Worm (Caenorhabditis elegans) whole organism, mixed stage, embryonic: Measurements from ENCODE around the gene panl-3.

Experiments
- M03D4.4 ChIP-seq: sonication (generic microtip); optimal IDR thresholded peaks from 2 replicates; lab custom pipeline; 2017; ENCODE audit warnings: mild to moderate bottlenecking, missing genetic modification characterization, missing compliant biosample characterization
- bed-3 ChIP-seq: fragments of 200-800 bp; sonication (Bioruptor generic); optimal IDR thresholded peaks from 3 replicates; lab custom pipeline; 2018; ENCODE audit warnings: mild to moderate bottlenecking, missing genetic modification characterization, moderate library complexity, missing compliant biosample characterization
- ceh-39 ChIP-seq: fragments of 150-350 bp; optimal IDR thresholded peaks from 2 replicates; lab custom pipeline; 2014; ENCODE audit warnings: missing biosample characterization, missing genetic modification characterization
- ceh-43 ChIP-seq: fragments of 200-800 bp; sonication (Bioruptor generic); optimal IDR thresholded peaks from 2 replicates; lab custom pipeline; 2018; ENCODE audit warnings: mild to moderate bottlenecking, missing genetic modification characterization, moderate library complexity, missing compliant biosample characterization
- ceh-83 ChIP-seq: fragments of 200-800 bp; sonication (Bioruptor generic); optimal IDR thresholded peaks from 2 replicates; lab custom pipeline; 2018; ENCODE audit warnings: mild to moderate bottlenecking, missing genetic modification characterization, missing compliant biosample characterization
- ces-1 ChIP-seq: fragments of 150-350 bp; optimal IDR thresholded peaks from 2 replicates; lab custom pipeline; 2014; ENCODE audit warnings: missing biosample characterization, missing genetic modification reagents, missing genetic modification characterization
- cnd-1 ChIP-seq: fragments of 200-800 bp; sonication (Bioruptor generic); optimal IDR thresholded peaks from 2 replicates; lab custom pipeline; 2018; ENCODE audit warnings: mild to moderate bottlenecking, missing genetic modification characterization, missing compliant biosample characterization
- drap-1 ChIP-seq: fragments of 200-800 bp; sonication (Bioruptor generic); optimal IDR thresholded peaks from 3 replicates; lab custom pipeline; 2018; ENCODE audit warnings: mild to moderate bottlenecking, missing genetic modification characterization, missing compliant biosample characterization
- elt-1 ChIP-seq: sonication (generic microtip); optimal IDR thresholded peaks from 2 replicates; lab custom pipeline; 2017; ENCODE audit warnings: missing genetic modification characterization, mild to moderate bottlenecking, missing compliant biosample characterization, antibody characterized with exemption, moderate library complexity, borderline replicate concordance; ENCODE audit not compliant: insufficient read depth
- elt-3 ChIP-seq: fragments of 150-350 bp; optimal IDR thresholded peaks from 2 replicates; lab custom pipeline; 2014; ENCODE audit warnings: missing biosample characterization, missing genetic modification characterization
- ham-2 ChIP-seq: fragments of 200-800 bp; sonication (Bioruptor generic); optimal IDR thresholded peaks from 2 replicates; lab custom pipeline; 2018; ENCODE audit warnings: mild to moderate bottlenecking, missing genetic modification characterization, missing compliant biosample characterization
- hlh-1 ChIP-seq: fragments of 150-350 bp; optimal IDR thresholded peaks from 2 replicates; lab custom pipeline; 2014; ENCODE audit warnings: missing biosample characterization, missing genetic modification reagents, missing genetic modification characterization
- lin-13 ChIP-seq: fragments of 150-350 bp; optimal IDR thresholded peaks from 2 replicates; lab custom pipeline; 2014; ENCODE audit warnings: missing biosample characterization, missing genetic modification characterization
- lin-32 ChIP-seq: fragments of 200-800 bp; sonication (Bioruptor generic); optimal IDR thresholded peaks from 2 replicates; lab custom pipeline; 2018; ENCODE audit warnings: mild to moderate bottlenecking, missing genetic modification characterization, missing compliant biosample characterization
- lsy-2 ChIP-seq: fragments of 150-350 bp; optimal IDR thresholded peaks from 2 replicates; lab custom pipeline; 2014; ENCODE audit warnings: missing biosample characterization, missing genetic modification characterization
- mab-5 ChIP-seq: fragments of 150-350 bp; optimal IDR thresholded peaks from 2 replicates; lab custom pipeline; 2014; ENCODE audit warnings: missing biosample characterization, missing genetic modification characterization
- mls-2 ChIP-seq: sonication (generic microtip); optimal IDR thresholded peaks from 2 replicates; lab custom pipeline; 2016; ENCODE audit warnings: mild to moderate bottlenecking, missing genetic modification characterization, moderate library complexity, missing compliant biosample characterization
- nhr-12 ChIP-seq: fragments of 150-350 bp; optimal IDR thresholded peaks from 2 replicates; lab custom pipeline; 2014; ENCODE audit warnings: missing biosample characterization, missing genetic modification characterization
- nhr-2 ChIP-seq: fragments of 150-350 bp; optimal IDR thresholded peaks from 2 replicates; lab custom pipeline; 2014; ENCODE audit warnings: missing biosample characterization, missing genetic modification characterization
- nhr-237 ChIP-seq: fragments of 150-350 bp; optimal IDR thresholded peaks from 2 replicates; lab custom pipeline; 2014; ENCODE audit warnings: missing biosample characterization, missing genetic modification characterization
- nhr-28 ChIP-seq: fragments of 150-350 bp; optimal IDR thresholded peaks from 2 replicates; lab custom pipeline; 2014; ENCODE audit warnings: missing biosample characterization, missing genetic modification characterization
- nhr-76 ChIP-seq: sonication (generic microtip); optimal IDR thresholded peaks from 2 replicates; lab custom pipeline; 2017; ENCODE audit warnings: missing biosample characterization, missing genetic modification characterization
- pha-4 ChIP-seq: fragments of 150-350 bp; optimal IDR thresholded peaks from 2 replicates; lab custom pipeline; 2018; ENCODE audit warnings: missing biosample characterization, missing genetic modification reagents, missing genetic modification characterization
- sem-2 ChIP-seq: fragments of 200-800 bp; sonication (Bioruptor generic); optimal IDR thresholded peaks from 2 replicates; lab custom pipeline; 2018; ENCODE audit warnings: mild to moderate bottlenecking, missing genetic modification characterization, missing compliant biosample characterization
- snpc-4 ChIP-seq: fragments of 150-350 bp; optimal IDR thresholded peaks from 2 replicates; lab custom pipeline; 2014; ENCODE audit warnings: missing biosample characterization, missing genetic modification characterization
- sptf-1 ChIP-seq: sonication (generic microtip); optimal IDR thresholded peaks from 2 replicates; lab custom pipeline; 2017; ENCODE audit warnings: mild to moderate bottlenecking, missing genetic modification characterization, moderate library complexity, missing compliant biosample characterization
- tbx-8 ChIP-seq: fragments of 200-800 bp; sonication (Bioruptor generic); optimal IDR thresholded peaks from 2 replicates; lab custom pipeline; 2018; ENCODE audit warnings: mild to moderate bottlenecking, missing genetic modification characterization, moderate library complexity, missing compliant biosample characterization
- unc-120 ChIP-seq: sonication (generic microtip); optimal IDR thresholded peaks from 2 replicates; lab custom pipeline; 2017; ENCODE audit warnings: missing genetic modification characterization, missing compliant biosample characterization; ENCODE audit not compliant: poor library complexity, severe bottlenecking
- unc-39 ChIP-seq: fragments of 150-350 bp; optimal IDR thresholded peaks from 2 replicates; lab custom pipeline; 2014; ENCODE audit warnings: missing biosample characterization, missing genetic modification characterization
- unc-62 ChIP-seq: fragments of 150-350 bp; optimal IDR thresholded peaks from 2 replicates; lab custom pipeline; 2014; ENCODE audit warnings: missing biosample characterization, missing genetic modification reagents, missing genetic modification characterization
- zip-8 ChIP-seq: fragments of 150-350 bp; optimal IDR thresholded peaks from 2 replicates; lab custom pipeline; 2014; ENCODE audit warnings: missing biosample characterization, missing genetic modification characterization
- ztf-11 ChIP-seq: fragments of 150-350 bp; optimal IDR thresholded peaks from 2 replicates; lab custom pipeline; 2014; ENCODE audit warnings: missing biosample characterization, missing genetic modification characterization

panl-3 gene

DNA sequence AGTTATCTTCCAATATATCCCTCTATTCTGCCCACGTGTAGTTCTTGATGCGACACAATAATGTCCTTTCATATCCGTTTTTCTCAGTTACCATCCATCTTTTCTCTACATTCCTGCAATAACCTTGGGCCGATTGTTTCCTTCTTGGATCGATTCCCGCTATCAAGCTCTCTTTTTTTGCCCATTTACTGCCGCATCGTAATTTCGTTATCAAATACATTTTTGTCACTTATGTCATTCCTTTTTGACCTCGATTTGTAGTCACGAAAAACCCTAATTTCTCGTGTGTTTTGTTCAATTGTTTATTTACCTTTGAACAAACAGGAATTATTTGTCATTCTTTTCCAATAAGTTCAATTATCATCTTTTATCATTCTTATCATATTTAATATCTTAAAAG, 31.1 kb downstream of the panl-3 start:
- no peak for TF ChIP-seq sem-2 (GFP tag; lab: Kevin White, UChicago)
- no peak for TF ChIP-seq lin-32 (GFP tag; lab: Kevin White, UChicago)
- TF ChIP-seq unc-39 (tag; lab: Kevin White, UChicago), result no peak
- TF ChIP-seq unc-62 (GFP tag; lab: Kevin White, UChicago), result no peak
- TF ChIP-seq lin-13 (tag; lab: Kevin White, UChicago), result no peak
- no peak for TF ChIP-seq drap-1 (GFP tag; lab: Kevin White, UChicago)
- TF ChIP-seq ham-2 (GFP tag; lab: Kevin White, UChicago), result no peak
- no peak for TF ChIP-seq nhr-28
- no peak for TF ChIP-seq ztf-11
- TF ChIP-seq mab-5 (tag; lab: Kevin White, UChicago), result no peak
- TF ChIP-seq ceh-39 (tag; lab: Kevin White, UChicago), result no peak
- TF ChIP-seq nhr-76 (tag; lab: Kevin White, UChicago), result no peak
- TF ChIP-seq lsy-2, result no peak
- TF ChIP-seq ces-1 (GFP tag; lab: Kevin White, UChicago), result no peak
- no peak for TF ChIP-seq sptf-1 (tag; lab: Kevin White, UChicago)
- TF ChIP-seq hlh-1 (tag; lab: Kevin White, UChicago), result no peak
- no peak for TF ChIP-seq nhr-12 (tag; lab: Kevin White, UChicago)
- no peak for TF ChIP-seq elt-3 (tag; lab: Kevin White, UChicago)

DNA sequence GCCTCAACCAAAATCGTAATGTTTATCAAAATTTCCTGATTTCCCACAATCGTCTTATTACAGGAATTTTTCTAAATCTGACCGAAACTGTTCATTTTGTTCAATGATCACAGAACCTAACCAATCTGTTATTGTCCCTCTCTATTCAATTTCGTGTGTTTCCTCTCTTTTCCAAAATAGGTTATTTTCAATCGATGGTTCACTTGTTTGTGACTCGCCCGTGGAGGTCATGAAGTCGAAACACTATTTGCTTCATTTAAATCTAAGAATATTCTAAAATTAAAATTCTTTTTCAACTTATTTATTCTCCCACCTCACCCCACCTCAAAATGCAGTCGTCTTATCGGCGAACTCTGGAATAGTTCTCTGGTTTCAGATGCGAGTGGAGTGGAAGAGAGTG, 32.0 kb downstream of the panl-3 start:
- TF ChIP-seq lin-32 (GFP tag; lab: Kevin White, UChicago) (no peak), nhr-76 (tag; lab: Kevin White, UChicago) (no peak), mab-5 (tag; lab: Kevin White, UChicago) (no peak)

DNA sequence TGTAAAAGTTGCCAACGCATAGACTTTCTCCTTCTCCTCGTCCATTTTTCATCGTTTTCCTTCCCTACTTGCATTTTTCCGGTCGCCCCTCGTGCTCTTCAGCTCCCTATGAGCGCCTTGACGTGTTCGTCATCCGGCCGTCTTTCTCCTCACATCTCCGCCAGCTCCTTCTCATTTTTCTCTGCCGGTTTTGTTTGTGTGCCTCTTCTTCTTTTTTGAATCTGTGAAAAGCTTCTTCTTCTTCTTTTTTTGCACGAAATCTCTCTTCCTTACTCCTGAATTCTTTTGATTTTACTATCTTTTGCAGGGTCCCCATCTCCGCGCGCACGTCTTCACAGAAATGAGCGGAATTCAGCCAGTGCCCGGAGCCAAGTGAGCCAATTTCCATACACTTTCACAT, 32.7 kb downstream of the panl-3 start, which contains the start of gene K11H3.3:
TSS of gene K11H3.3 (plus strand) at position 308 of the 400 bp plus-strand sequence.
- TF ChIP-seq nhr-12 (tag; lab: Kevin White, UChicago), result no peak
- TF ChIP-seq drap-1 (GFP tag; lab: Kevin White, UChicago), result no peak
- no peak for TF ChIP-seq mls-2
- TF ChIP-seq tbx-8 (GFP tag; lab: Kevin White, UChicago), result no peak
- no peak for TF ChIP-seq nhr-2 (tag; lab: Kevin White, UChicago)
- TF ChIP-seq elt-3 (tag; lab: Kevin White, UChicago), result no peak
- TF ChIP-seq ceh-43 (GFP tag; lab: Kevin White, UChicago), result no peak
- TF ChIP-seq sem-2 (GFP tag; lab: Kevin White, UChicago), result no peak
- no peak for TF ChIP-seq unc-120 (tag; lab: Kevin White, UChicago)
- no peak for TF ChIP-seq lin-13 (tag; lab: Kevin White, UChicago)
- no peak for TF ChIP-seq pha-4 (tag; lab: Kevin White, UChicago)
- no peak for TF ChIP-seq mab-5 (tag; lab: Kevin White, UChicago)
- no peak for TF ChIP-seq snpc-4
- TF ChIP-seq elt-1, result no peak
- TF ChIP-seq hlh-1 (tag; lab: Kevin White, UChicago), result no peak
- no peak for TF ChIP-seq ham-2 (GFP tag; lab: Kevin White, UChicago)
- TF ChIP-seq cnd-1, result no peak
- TF ChIP-seq bed-3 (GFP tag; lab: Kevin White, UChicago), result no peak

DNA sequence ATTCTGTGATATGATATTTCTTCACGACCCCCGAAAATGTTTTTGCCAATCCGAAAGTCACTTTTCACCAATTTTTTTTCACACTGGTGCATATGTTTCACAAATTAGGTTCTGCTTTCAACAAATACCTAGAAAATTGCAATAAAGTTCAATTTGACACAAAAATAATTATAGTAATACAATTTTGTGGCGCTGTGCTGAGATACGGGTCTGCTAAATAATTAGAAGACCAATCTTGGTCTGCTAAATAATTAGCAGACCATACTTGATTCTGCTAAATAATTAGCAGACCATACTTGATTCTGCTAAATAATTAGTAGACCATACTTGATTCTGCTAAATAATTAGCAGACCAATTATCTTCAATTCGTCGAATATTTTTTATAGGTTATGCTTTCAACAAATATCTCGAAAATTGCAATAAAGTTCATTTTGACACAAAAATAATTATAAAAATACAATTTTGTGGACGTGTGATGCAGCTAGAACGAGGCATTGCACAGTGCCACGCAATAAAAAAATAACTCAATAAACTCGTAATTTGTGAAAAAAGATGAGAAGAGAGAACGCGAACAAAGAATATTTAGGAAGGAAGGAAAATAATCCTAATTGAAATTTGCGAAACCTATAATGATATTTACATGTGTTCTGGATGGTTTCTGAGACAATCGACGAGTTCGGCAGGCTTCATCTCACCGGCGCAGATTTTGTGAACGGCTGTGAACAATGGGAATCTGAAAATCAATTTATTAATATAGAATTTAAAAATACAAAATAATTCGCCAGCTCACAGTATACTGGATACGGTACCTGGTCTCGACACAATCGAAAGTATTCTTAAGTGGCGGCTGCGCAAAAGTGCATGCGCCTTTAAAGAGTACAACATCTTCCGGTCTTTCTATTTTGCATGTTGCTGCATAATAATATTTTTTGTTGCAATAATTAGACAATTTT, 35.1 kb downstream of the panl-3 start:
- peak; percentile 1 for TF ChIP-seq sptf-1 (tag; lab: Kevin White, UChicago)
- no peak for TF ChIP-seq ceh-39 (tag; lab: Kevin White, UChicago)
- TF ChIP-seq tbx-8 (GFP tag; lab: Kevin White, UChicago), result no peak
- no peak for TF ChIP-seq M03D4.4 (tag; lab: Kevin White, UChicago)
- no peak for TF ChIP-seq ceh-83 (GFP tag; lab: Kevin White, UChicago)
- peak; percentile 75 for TF ChIP-seq ceh-43 (GFP tag; lab: Kevin White, UChicago)
- TF ChIP-seq zip-8 (tag; lab: Kevin White, UChicago), result no peak
- TF ChIP-seq lin-32 (GFP tag; lab: Kevin White, UChicago), result no peak
- no peak for TF ChIP-seq ztf-11
- TF ChIP-seq nhr-237 (tag; lab: Kevin White, UChicago), result no peak
- TF ChIP-seq unc-120 (tag; lab: Kevin White, UChicago), result no peak
- TF ChIP-seq, all 35 proteins: peak for 2
